Fruit fly (Drosophila melanogaster) whole organism, adult: ENCODE data around the gene Cyp303a1.

ENCODE experiments used
- CG7045 ChIP-seq: fragments of 200-800 bp; sonication (Bioruptor generic); optimal IDR thresholded peaks from 2 replicates; lab custom pipeline; 2017; ENCODE audit warnings: missing biosample characterization, mild to moderate bottlenecking, missing genetic modification characterization
- bab1 ChIP-seq: fragments of 200-800 bp; sonication (Bioruptor generic); optimal IDR thresholded peaks from 3 replicates; lab custom pipeline; 2019; ENCODE audit warnings: missing biosample characterization, mild to moderate bottlenecking, missing genetic modification characterization, moderate library complexity
- toe ChIP-seq: fragments of 200-800 bp; sonication (Bioruptor generic); optimal IDR thresholded peaks from 2 replicates; lab custom pipeline; 2016; ENCODE audit warnings: missing biosample characterization, missing genetic modification characterization

- no peak for TF ChIP-seq toe (GFP tag; lab: Kevin White, UChicago)
- TF ChIP-seq CG7045 (GFP tag; lab: Kevin White, UChicago): peak; percentile 20
- TF ChIP-seq bab1 (GFP tag; lab: Kevin White, UChicago): no peak
Observed at dm6 chr2L:16319743-16320142, 25.8 kb downstream of the Cyp303a1 start.
